Fruit fly (Drosophila melanogaster) whole organism, embryonic: ENCODE data around the gene CG14851.

Experiments used
- Abd-B ChIP-seq: fragments of 200-800 bp; sonication (Bioruptor generic); optimal IDR thresholded peaks from 2 replicates; lab custom pipeline; 2018; ENCODE audit warnings: missing biosample characterization, mild to moderate bottlenecking, missing genetic modification characterization, moderate library complexity
- Adf1 ChIP-seq: fragments of 200-800 bp; sonication (Bioruptor generic); IDR thresholded peaks from 2 replicates; pipeline ENCODE4 v1.3.6; 2022; ENCODE audit warnings: missing biosample characterization, missing genetic modification characterization
- Blimp-1 ChIP-seq: fragments of 200-800 bp; sonication (Bioruptor generic); optimal IDR thresholded peaks from 3 replicates; lab custom pipeline; 2018; ENCODE audit warnings: missing biosample characterization, missing genetic modification characterization, mild to moderate bottlenecking, moderate library complexity, missing genetic modification reagents
- CG1024 ChIP-seq: fragments of 200-800 bp; sonication (Bioruptor generic); IDR thresholded peaks from 2 replicates; pipeline ENCODE4 v1.3.6; 2022; ENCODE audit warnings: missing biosample characterization, missing genetic modification characterization
- CG10543 ChIP-seq: fragments of 200-800 bp; sonication (Bioruptor generic); optimal IDR thresholded peaks from 3 replicates; lab custom pipeline; 2017; ENCODE audit warnings: missing biosample characterization, mild to moderate bottlenecking, missing genetic modification characterization, moderate library complexity
- CG12104 ChIP-seq: fragments of 200-800 bp; sonication (Bioruptor generic); optimal IDR thresholded peaks from 3 replicates; lab custom pipeline; 2016; ENCODE audit warnings: missing biosample characterization, missing genetic modification characterization
- CG12391 ChIP-seq: fragments of 200-800 bp; sonication (Bioruptor generic); optimal IDR thresholded peaks from 3 replicates; lab custom pipeline; 2018; ENCODE audit warnings: missing biosample characterization, mild to moderate bottlenecking, missing genetic modification characterization, moderate library complexity
- CG12659 ChIP-seq: fragments of 200-800 bp; sonication (Bioruptor generic); optimal IDR thresholded peaks from 3 replicates; lab custom pipeline; 2017; ENCODE audit warnings: mild to moderate bottlenecking, missing biosample characterization, missing genetic modification reagents, missing genetic modification characterization
- CG13287 ChIP-seq: fragments of 200-800 bp; sonication (Bioruptor generic); IDR thresholded peaks from 2 replicates; pipeline ENCODE4 v1.3.6; 2022; ENCODE audit warnings: missing biosample characterization, missing genetic modification characterization; ENCODE audit not compliant: partially characterized antibody
- CG15073 ChIP-seq: fragments of 200-800 bp; sonication (Bioruptor generic); optimal IDR thresholded peaks from 2 replicates; lab custom pipeline; 2016; ENCODE audit warnings: missing biosample characterization, missing genetic modification characterization
- CG15269 ChIP-seq: fragments of 200-800 bp; sonication (Bioruptor generic); optimal IDR thresholded peaks from 2 replicates; lab custom pipeline; 2018; ENCODE audit warnings: missing biosample characterization, mild to moderate bottlenecking, missing genetic modification characterization, moderate library complexity
- CG1529 ChIP-seq: fragments of 200-800 bp; sonication (Bioruptor generic); optimal IDR thresholded peaks from 3 replicates; lab custom pipeline; 2018; ENCODE audit warnings: missing biosample characterization, missing genetic modification characterization
- CG15514 ChIP-seq: fragments of 200-800 bp; sonication (Bioruptor generic); optimal IDR thresholded peaks from 3 replicates; lab custom pipeline; 2017; ENCODE audit warnings: missing biosample characterization, missing genetic modification characterization, mild to moderate bottlenecking, moderate library complexity, missing genetic modification reagents
- CG18011 ChIP-seq: fragments of 200-800 bp; sonication (Bioruptor generic); optimal IDR thresholded peaks from 2 replicates; lab custom pipeline; 2017; ENCODE audit warnings: missing biosample characterization, missing genetic modification characterization, mild to moderate bottlenecking, moderate library complexity, missing genotype
- CG32772 ChIP-seq: fragments of 200-800 bp; sonication (Bioruptor generic); IDR thresholded peaks from 2 replicates; pipeline ENCODE4 v1.3.6; 2022; ENCODE audit warnings: missing biosample characterization, missing genetic modification characterization
- CG33213 ChIP-seq: fragments of 200-800 bp; sonication (Bioruptor generic); optimal IDR thresholded peaks from 3 replicates; lab custom pipeline; 2016; ENCODE audit warnings: missing biosample characterization, missing genetic modification characterization
- CG34376 ChIP-seq: fragments of 200-800 bp; sonication (Bioruptor generic); optimal IDR thresholded peaks from 2 replicates; lab custom pipeline; 2018; ENCODE audit warnings: missing biosample characterization, mild to moderate bottlenecking, missing genetic modification characterization
- CG4617 ChIP-seq: fragments of 200-800 bp; sonication (Bioruptor generic); optimal IDR thresholded peaks from 3 replicates; lab custom pipeline; 2016; ENCODE audit warnings: missing biosample characterization, missing genetic modification characterization, borderline replicate concordance
- CG5180 ChIP-seq: fragments of 200-800 bp; sonication (Bioruptor generic); optimal IDR thresholded peaks from 3 replicates; lab custom pipeline; 2017; ENCODE audit warnings: missing biosample characterization, missing genetic modification characterization, mild to moderate bottlenecking, moderate library complexity, missing genetic modification reagents
- CG6854 ChIP-seq: fragments of 200-800 bp; sonication (Bioruptor generic); optimal IDR thresholded peaks from 3 replicates; lab custom pipeline; 2017; ENCODE audit warnings: missing biosample characterization, mild to moderate bottlenecking, missing genetic modification characterization
- CG9609 ChIP-seq: fragments of 200-800 bp; sonication (Bioruptor generic); optimal IDR thresholded peaks from 3 replicates; lab custom pipeline; 2016; ENCODE audit warnings: missing biosample characterization, missing genetic modification characterization
- Dek ChIP-seq: fragments of 200-800 bp; sonication (Bioruptor generic); optimal IDR thresholded peaks from 3 replicates; lab custom pipeline; 2019; ENCODE audit warnings: missing biosample characterization, mild to moderate bottlenecking, missing genetic modification characterization, moderate library complexity
- GATAe ChIP-seq: fragments of 200-800 bp; sonication (Bioruptor generic); conservative IDR thresholded peaks from 2 replicates; pipeline ENCODE4 v1.3.6; 2022; ENCODE audit warnings: missing biosample characterization, missing genetic modification characterization
- HHEX ChIP-seq: fragments of 200-800 bp; sonication (Bioruptor generic); optimal IDR thresholded peaks from 3 replicates; lab custom pipeline; 2017; ENCODE audit warnings: missing biosample characterization, mild to moderate bottlenecking, missing genetic modification characterization, missing genetic modification reagents
- Mad ChIP-seq: fragments of 200-800 bp; sonication (Bioruptor generic); optimal IDR thresholded peaks from 2 replicates; lab custom pipeline; 2016; ENCODE audit warnings: missing biosample characterization, missing genetic modification characterization
- Meics ChIP-seq: fragments of 200-800 bp; sonication (Bioruptor generic); optimal IDR thresholded peaks from 2 replicates; lab custom pipeline; 2017; ENCODE audit warnings: missing biosample characterization, mild to moderate bottlenecking, missing genetic modification characterization
- NFAT ChIP-seq: fragments of 200-800 bp; sonication (Bioruptor generic); IDR thresholded peaks from 2 replicates; pipeline ENCODE4 v1.3.6; 2022; ENCODE audit warnings: missing biosample characterization, missing genetic modification characterization
- Rfx ChIP-seq: fragments of 200-800 bp; sonication (Bioruptor generic); IDR thresholded peaks from 2 replicates; pipeline ENCODE4 v1.3.6; 2022; ENCODE audit warnings: missing biosample characterization, missing genetic modification characterization
- Side ChIP-seq: fragments of 200-800 bp; sonication (Bioruptor generic); optimal IDR thresholded peaks from 2 replicates; lab custom pipeline; 2016; ENCODE audit warnings: missing biosample characterization, missing genetic modification characterization
- Sry-δ ChIP-seq: fragments of 200-800 bp; sonication (Bioruptor generic); optimal IDR thresholded peaks from 2 replicates; lab custom pipeline; 2016; ENCODE audit warnings: missing biosample characterization, missing genetic modification characterization
- Taf1 ChIP-seq: fragments of 200-800 bp; sonication (Bioruptor generic); IDR thresholded peaks from 2 replicates; pipeline ENCODE4 v1.3.6; 2022; ENCODE audit warnings: missing biosample characterization, missing genetic modification characterization
- Usf ChIP-seq: fragments of 200-800 bp; sonication (Bioruptor generic); optimal IDR thresholded peaks from 2 replicates; lab custom pipeline; 2017; ENCODE audit warnings: missing genotype, missing biosample characterization, missing genetic modification characterization
- aop ChIP-seq: fragments of 200-800 bp; sonication (Bioruptor generic); IDR thresholded peaks from 2 replicates; pipeline ENCODE4 v1.3.6; 2022; ENCODE audit warnings: missing biosample characterization, missing genetic modification characterization
- bbx ChIP-seq: fragments of 200-800 bp; sonication (Bioruptor generic); IDR thresholded peaks from 2 replicates; pipeline ENCODE4 v1.3.6; 2022; ENCODE audit warnings: missing biosample characterization, missing genetic modification characterization; ENCODE audit not compliant: partially characterized antibody
- bigmax ChIP-seq: fragments of 200-800 bp; sonication (Bioruptor generic); optimal IDR thresholded peaks from 2 replicates; lab custom pipeline; 2018; ENCODE audit warnings: missing biosample characterization, mild to moderate bottlenecking, missing genetic modification characterization
- da ChIP-seq: fragments of 200-800 bp; sonication (Bioruptor generic); optimal IDR thresholded peaks from 2 replicates; lab custom pipeline; 2016; ENCODE audit warnings: missing biosample characterization, missing genetic modification characterization
- gce ChIP-seq: fragments of 200-800 bp; sonication (Bioruptor generic); IDR thresholded peaks from 3 replicates; pipeline ENCODE4 v1.3.6; 2022; ENCODE audit warnings: missing biosample characterization, missing genetic modification characterization
- grau ChIP-seq: fragments of 200-800 bp; optimal IDR thresholded peaks from 3 replicates; lab custom pipeline; 2019; ENCODE audit warnings: missing biosample characterization, mild to moderate bottlenecking, missing genetic modification characterization, moderate library complexity
- gro ChIP-seq: fragments of 200-800 bp; sonication (Bioruptor generic); optimal IDR thresholded peaks from 2 replicates; lab custom pipeline; 2016; ENCODE audit warnings: missing biosample characterization, missing genetic modification characterization
- hbn ChIP-seq: fragments of 200-800 bp; sonication (Bioruptor generic); IDR thresholded peaks from 2 replicates; pipeline ENCODE4 v1.3.6; 2022; ENCODE audit warnings: missing biosample characterization, missing genetic modification characterization; ENCODE audit not compliant: partially characterized antibody
- kah ChIP-seq: fragments of 200-800 bp; sonication (Bioruptor generic); optimal IDR thresholded peaks from 2 replicates; lab custom pipeline; 2018; ENCODE audit warnings: missing biosample characterization, mild to moderate bottlenecking, missing genetic modification characterization
- luna ChIP-seq: fragments of 200-800 bp; sonication (Bioruptor generic); optimal IDR thresholded peaks from 2 replicates; lab custom pipeline; 2016; ENCODE audit warnings: missing biosample characterization, missing genetic modification characterization
- nerfin-1 ChIP-seq: fragments of 200-800 bp; sonication (Bioruptor generic); optimal IDR thresholded peaks from 3 replicates; lab custom pipeline; 2019; ENCODE audit warnings: missing biosample characterization, mild to moderate bottlenecking, missing genetic modification characterization, moderate library complexity
- pfk ChIP-seq: fragments of 200-800 bp; sonication (Bioruptor generic); optimal IDR thresholded peaks from 2 replicates; lab custom pipeline; 2018; ENCODE audit warnings: missing biosample characterization, mild to moderate bottlenecking, missing genetic modification characterization, moderate library complexity
- rib ChIP-seq: fragments of 200-800 bp; sonication (Bioruptor generic); IDR thresholded peaks from 2 replicates; pipeline ENCODE4 v1.3.6; 2022; ENCODE audit warnings: missing biosample characterization, missing genetic modification characterization
- sob ChIP-seq: fragments of 200-800 bp; sonication (Bioruptor generic); IDR thresholded peaks from 2 replicates; pipeline ENCODE4 v1.3.6; 2022; ENCODE audit warnings: missing biosample characterization, missing genetic modification characterization
- stc ChIP-seq: fragments of 200-800 bp; sonication (Bioruptor generic); IDR thresholded peaks from 2 replicates; pipeline ENCODE4 v1.3.6; 2022; ENCODE audit warnings: missing biosample characterization, missing genetic modification characterization
- toy ChIP-seq: fragments of 200-800 bp; sonication (Bioruptor generic); IDR thresholded peaks from 2 replicates; pipeline ENCODE4 v1.3.6; 2022; ENCODE audit warnings: missing biosample characterization, missing genetic modification characterization
- z ChIP-seq: fragments of 200-800 bp; sonication (Bioruptor generic); IDR thresholded peaks from 3 replicates; pipeline ENCODE4 v1.3.6; 2022; ENCODE audit warnings: missing biosample characterization, missing genetic modification characterization
- zf30C ChIP-seq: fragments of 200-800 bp; sonication (Bioruptor generic); optimal IDR thresholded peaks from 3 replicates; lab custom pipeline; 2018; ENCODE audit warnings: missing biosample characterization, mild to moderate bottlenecking, missing genetic modification characterization

Gene CG14851

DNA sequence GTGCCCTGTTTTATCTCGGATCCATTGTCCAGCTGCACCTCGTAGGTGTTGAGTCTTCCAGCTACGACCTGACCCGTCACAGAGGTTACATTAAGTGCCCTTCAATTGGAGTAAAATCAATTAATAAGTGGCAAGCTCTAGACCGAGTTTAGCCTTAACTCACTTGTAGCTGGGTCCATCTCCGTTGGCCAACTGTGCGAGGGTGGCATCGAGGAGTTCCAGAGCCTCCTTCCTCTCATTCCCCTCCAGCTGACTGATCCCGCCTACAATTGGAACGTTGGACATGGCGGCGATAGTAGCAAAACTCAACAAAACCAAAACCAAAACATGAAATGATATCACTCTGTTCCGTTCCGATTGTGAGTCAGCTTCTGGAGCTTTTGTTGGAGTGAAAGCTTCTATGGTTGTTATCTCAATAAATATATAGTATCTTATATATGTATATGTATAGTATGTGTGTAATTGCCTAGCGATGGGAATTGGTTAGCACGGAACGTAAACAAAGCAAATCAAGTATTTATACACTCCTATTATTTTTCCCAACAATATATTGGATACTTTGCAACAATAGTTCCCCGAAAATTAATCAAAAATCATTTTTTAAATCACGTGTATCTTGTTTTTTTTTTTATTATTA lies 6.5 kb downstream of the CG14851 start, which contains the start of gene CG8066 (continued):
- TF ChIP-seq hbn (peak; percentile 44), Side (GFP tag; lab: Kevin White, UChicago) (no peak), NFAT (GFP tag; lab: Robert Waterston, UW) (no peak), Blimp-1 (GFP tag; lab: Kevin White, UChicago) (peak; percentile 15), CG15269 (tag; lab: Kevin White, UChicago) (peak; percentile 27), toy (GFP tag; lab: Robert Waterston, UW) (no peak), CG9609 (GFP tag; lab: Kevin White, UChicago) (no peak), grau (tag; lab: Kevin White, UChicago) (peak; percentile 7), kah (no peak), CG18011 (peak; percentile 22), nerfin-1 (tag; lab: Kevin White, UChicago) (no peak), sob (GFP tag; lab: Robert Waterston, UW) (0 out of 2 replicates have a peak, but pooled peaks have one; percentile 21), GATAe (GFP tag; lab: Robert Waterston, UW) (no peak), gro (no peak), CG1024 (GFP tag; lab: Robert Waterston, UW) (no peak), z (GFP tag; lab: Robert Waterston, UW) (peak; percentile 96), aop (GFP tag; lab: Robert Waterston, UW) (no peak), Usf (GFP tag; lab: Kevin White, UChicago) (no peak), CG34376 (peak; percentile 30), CG15514 (GFP tag; lab: Kevin White, UChicago) (peak; percentile 51), Mad (no peak), bbx (GFP tag; lab: Robert Waterston, UW) (peak; percentile 48; the same call in 1 of the 2 replicates), rib (no peak), HHEX (GFP tag; lab: Kevin White, UChicago) (no peak), Sry-δ (GFP tag; lab: Kevin White, UChicago) (peak; percentile 32), CG6854 (GFP tag; lab: Kevin White, UChicago) (no peak), Taf1 (GFP tag; lab: Robert Waterston, UW) (no peak), CG4617 (GFP tag; lab: Kevin White, UChicago) (no peak), CG12391 (tag; lab: Kevin White, UChicago) (peak; percentile 25), Rfx (GFP tag; lab: Robert Waterston, UW) (peak; percentile 4; the same call in 1 of the 2 replicates), luna (GFP tag; lab: Kevin White, UChicago) (no peak), pfk (GFP tag; lab: Kevin White, UChicago) (peak; percentile 96), CG12659 (GFP tag; lab: Kevin White, UChicago) (peak; percentile 20), zf30C (GFP tag; lab: Kevin White, UChicago) (no peak), Dek (tag; lab: Kevin White, UChicago) (no peak), stc (GFP tag; lab: Robert Waterston, UW) (no peak), Meics (peak; percentile 36), Abd-B (no peak), CG5180 (GFP tag; lab: Kevin White, UChicago) (no peak), CG1529 (GFP tag; lab: Kevin White, UChicago) (no peak), gce (GFP tag; lab: Robert Waterston, UW) (no peak), da (GFP tag; lab: Kevin White, UChicago) (no peak), CG13287 (GFP tag; lab: Robert Waterston, UW) (peak; percentile 64), Adf1 (GFP tag; lab: Robert Waterston, UW) (no peak), CG12104 (no peak), bigmax (GFP tag; lab: Kevin White, UChicago) (peak; percentile 39), CG10543 (GFP tag; lab: Kevin White, UChicago) (peak; percentile 55), CG15073 (GFP tag; lab: Kevin White, UChicago) (no peak), CG33213 (GFP tag; lab: Kevin White, UChicago) (no peak), CG32772 (GFP tag; lab: Robert Waterston, UW) (no peak)
